Fruit fly (Drosophila melanogaster) whole organism, embryonic: Measurements from ENCODE around the gene mRpS2.
A peak's percentile ranks its signal among the peaks of the same experiment; 100 is the strongest.

Source experiments
- Aef1 ChIP-seq: fragments of 200-800 bp; sonication (Bioruptor generic); IDR thresholded peaks from 3 replicates; pipeline ENCODE4 v1.3.6; 2022; ENCODE audit warnings: missing biosample characterization, missing genetic modification characterization
- CG10267 ChIP-seq: fragments of 200-800 bp; sonication (Bioruptor generic); optimal IDR thresholded peaks from 2 replicates; lab custom pipeline; 2018; ENCODE audit warnings: missing biosample characterization, mild to moderate bottlenecking, missing genetic modification characterization, moderate library complexity
- CG10321 ChIP-seq: fragments of 200-800 bp; sonication (Bioruptor generic); IDR thresholded peaks from 2 replicates; pipeline ENCODE4 v1.3.6; 2022; ENCODE audit warnings: missing biosample characterization, missing genetic modification characterization
- CG10431 ChIP-seq: fragments of 200-800 bp; sonication (Bioruptor generic); optimal IDR thresholded peaks from 3 replicates; lab custom pipeline; 2018; ENCODE audit warnings: missing biosample characterization, mild to moderate bottlenecking, missing genetic modification characterization
- CG13894 ChIP-seq: fragments of 200-800 bp; sonication (Bioruptor generic); optimal IDR thresholded peaks from 3 replicates; lab custom pipeline; 2018; ENCODE audit warnings: missing biosample characterization, mild to moderate bottlenecking, missing genetic modification characterization, moderate library complexity
- CG15514 ChIP-seq: fragments of 200-800 bp; sonication (Bioruptor generic); optimal IDR thresholded peaks from 3 replicates; lab custom pipeline; 2017; ENCODE audit warnings: missing biosample characterization, missing genetic modification characterization, mild to moderate bottlenecking, moderate library complexity, missing genetic modification reagents
- CG15601 ChIP-seq: fragments of 200-800 bp; sonication (Bioruptor generic); optimal IDR thresholded peaks from 3 replicates; lab custom pipeline; 2019; ENCODE audit warnings: missing biosample characterization, mild to moderate bottlenecking, missing genetic modification characterization, moderate library complexity
- CG16779 ChIP-seq: fragments of 200-800 bp; sonication (Bioruptor generic); IDR thresholded peaks from 2 replicates; pipeline ENCODE4 v1.3.6; 2022; ENCODE audit warnings: missing biosample characterization, missing genetic modification characterization
- CG2202 ChIP-seq: fragments of 200-800 bp; sonication (Bioruptor generic); optimal IDR thresholded peaks from 2 replicates; lab custom pipeline; 2018; ENCODE audit warnings: missing biosample characterization, mild to moderate bottlenecking, missing genetic modification characterization
- CG2889 ChIP-seq: fragments of 200-800 bp; sonication (Bioruptor generic); IDR thresholded peaks from 3 replicates; pipeline ENCODE4 v1.3.6; 2022; ENCODE audit warnings: missing biosample characterization, missing genetic modification characterization
- CG3281 ChIP-seq: fragments of 200-800 bp; sonication (Bioruptor generic); optimal IDR thresholded peaks from 3 replicates; lab custom pipeline; 2017; ENCODE audit warnings: missing biosample characterization, mild to moderate bottlenecking, missing genetic modification characterization
- CG3726 ChIP-seq: fragments of 200-800 bp; sonication (Bioruptor generic); IDR thresholded peaks from 3 replicates; pipeline ENCODE4, ENCODE4 v1.3.6; 2022; ENCODE audit warnings: missing biosample characterization, missing genetic modification characterization
- CG4730 ChIP-seq: fragments of 200-800 bp; sonication (Bioruptor generic); IDR thresholded peaks from 2 replicates; pipeline ENCODE4 v1.3.6; 2022; ENCODE audit warnings: missing biosample characterization, missing genetic modification characterization
- CG7987 ChIP-seq: fragments of 200-800 bp; sonication (Bioruptor generic); optimal IDR thresholded peaks from 2 replicates; lab custom pipeline; 2018; ENCODE audit warnings: missing biosample characterization, mild to moderate bottlenecking, missing genetic modification characterization, moderate library complexity
- CG8089 ChIP-seq: fragments of 200-800 bp; sonication (Bioruptor generic); optimal IDR thresholded peaks from 3 replicates; lab custom pipeline; 2016; ENCODE audit warnings: missing biosample characterization, missing genetic modification characterization
- CG9609 ChIP-seq: fragments of 200-800 bp; sonication (Bioruptor generic); optimal IDR thresholded peaks from 3 replicates; lab custom pipeline; 2016; ENCODE audit warnings: missing biosample characterization, missing genetic modification characterization
- CG9727 ChIP-seq: fragments of 200-800 bp; sonication (Bioruptor generic); optimal IDR thresholded peaks from 3 replicates; lab custom pipeline; 2017; ENCODE audit warnings: missing biosample characterization, mild to moderate bottlenecking, missing genetic modification characterization
- CG9817 ChIP-seq: fragments of 200-800 bp; sonication (Bioruptor generic); optimal IDR thresholded peaks from 2 replicates; lab custom pipeline; 2018; ENCODE audit warnings: missing biosample characterization, mild to moderate bottlenecking, missing genetic modification characterization, moderate library complexity
- CG9932 ChIP-seq: fragments of 200-800 bp; sonication (Bioruptor generic); IDR thresholded peaks from 2 replicates; pipeline ENCODE4 v1.3.6; 2022; ENCODE audit warnings: missing biosample characterization, missing genetic modification characterization
- Camta ChIP-seq: fragments of 200-800 bp; sonication (Bioruptor generic); optimal IDR thresholded peaks from 2 replicates; lab custom pipeline; 2016; ENCODE audit warnings: missing biosample characterization, missing genetic modification characterization
- Dbx ChIP-seq: fragments of 200-800 bp; sonication (Bioruptor generic); IDR thresholded peaks from 3 replicates; pipeline ENCODE4 v1.3.6; 2022; ENCODE audit warnings: missing biosample characterization, missing genetic modification characterization
- E2f2 ChIP-seq: fragments of 200-800 bp; sonication (Bioruptor generic); IDR thresholded peaks from 2 replicates; pipeline ENCODE4 v1.3.6; 2022; ENCODE audit warnings: missing biosample characterization, missing genetic modification characterization
- Gsc ChIP-seq: fragments of 200-800 bp; sonication (Bioruptor generic); IDR thresholded peaks from 2 replicates; pipeline ENCODE4 v1.3.6; 2022; ENCODE audit warnings: missing biosample characterization, missing genetic modification characterization
- H2.0 ChIP-seq: fragments of 200-800 bp; sonication (Bioruptor generic); IDR thresholded peaks from 2 replicates; pipeline ENCODE4 v1.3.6; 2022; ENCODE audit warnings: missing biosample characterization, missing genetic modification characterization
- HHEX ChIP-seq: fragments of 200-800 bp; sonication (Bioruptor generic); optimal IDR thresholded peaks from 3 replicates; lab custom pipeline; 2017; ENCODE audit warnings: missing biosample characterization, mild to moderate bottlenecking, missing genetic modification characterization, missing genetic modification reagents
- HLH4C ChIP-seq: fragments of 200-800 bp; sonication (Bioruptor generic); IDR thresholded peaks from 3 replicates; pipeline ENCODE4 v1.3.6; 2022; ENCODE audit warnings: missing biosample characterization, missing genetic modification characterization; ENCODE audit not compliant: partially characterized antibody
- Hr3 ChIP-seq: fragments of 200-800 bp; sonication (Bioruptor generic); optimal IDR thresholded peaks from 3 replicates; lab custom pipeline; 2016; ENCODE audit warnings: missing biosample characterization, missing genetic modification characterization
- NFAT ChIP-seq: fragments of 200-800 bp; sonication (Bioruptor generic); IDR thresholded peaks from 2 replicates; pipeline ENCODE4 v1.3.6; 2022; ENCODE audit warnings: missing biosample characterization, missing genetic modification characterization
- Neu2 ChIP-seq: fragments of 200-800 bp; sonication (Bioruptor generic); optimal IDR thresholded peaks from 3 replicates; lab custom pipeline; 2016; ENCODE audit warnings: missing biosample characterization, missing genetic modification characterization, borderline replicate concordance
- Oaz ChIP-seq: fragments of 200-800 bp; sonication (Bioruptor generic); IDR thresholded peaks from 2 replicates; pipeline ENCODE4 v1.3.6; 2022; ENCODE audit warnings: missing biosample characterization, missing genetic modification characterization
- Ssrp ChIP-seq: fragments of 200-800 bp; sonication (Bioruptor generic); optimal IDR thresholded peaks from 2 replicates; lab custom pipeline; 2018; ENCODE audit warnings: missing biosample characterization, mild to moderate bottlenecking, missing genetic modification characterization, moderate library complexity
- Tbp ChIP-seq: fragments of >200 bp; optimal IDR thresholded peaks from 2 replicates; lab custom pipeline; 2018; ENCODE audit warnings: missing biosample characterization, missing genetic modification characterization
- aop ChIP-seq: fragments of 200-800 bp; sonication (Bioruptor generic); IDR thresholded peaks from 2 replicates; pipeline ENCODE4 v1.3.6; 2022; ENCODE audit warnings: missing biosample characterization, missing genetic modification characterization
- ap ChIP-seq: fragments of 200-800 bp; sonication (Bioruptor generic); IDR thresholded peaks from 2 replicates; pipeline ENCODE4 v1.3.6; 2022; ENCODE audit warnings: missing biosample characterization, missing genetic modification characterization
- ash1 ChIP-seq: fragments of 200-800 bp; sonication (Bioruptor generic); optimal IDR thresholded peaks from 2 replicates; lab custom pipeline; 2018; ENCODE audit warnings: missing biosample characterization, mild to moderate bottlenecking, missing genetic modification characterization
- dmrt11E ChIP-seq: fragments of 200-800 bp; sonication (Bioruptor generic); optimal IDR thresholded peaks from 3 replicates; lab custom pipeline; 2018; ENCODE audit warnings: missing biosample characterization, mild to moderate bottlenecking, missing genetic modification characterization, moderate library complexity
- eyg ChIP-seq: fragments of 200-800 bp; sonication (Bioruptor generic); optimal IDR thresholded peaks from 3 replicates; lab custom pipeline; 2016; ENCODE audit warnings: missing biosample characterization, missing genetic modification characterization
- ham ChIP-seq: fragments of 200-800 bp; sonication (Bioruptor generic); IDR thresholded peaks from 2 replicates; pipeline ENCODE4 v1.3.6; 2022; ENCODE audit warnings: missing biosample characterization, missing genetic modification characterization
- hbn ChIP-seq: fragments of 200-800 bp; sonication (Bioruptor generic); IDR thresholded peaks from 2 replicates; pipeline ENCODE4 v1.3.6; 2022; ENCODE audit warnings: missing biosample characterization, missing genetic modification characterization; ENCODE audit not compliant: partially characterized antibody
- hth ChIP-seq: fragments of >200 bp; optimal IDR thresholded peaks from 2 replicates; lab custom pipeline; 2017; ENCODE audit warnings: inconsistent platforms
- jumu ChIP-seq: fragments of 200-800 bp; sonication (Bioruptor generic); optimal IDR thresholded peaks from 3 replicates; lab custom pipeline; 2016; ENCODE audit warnings: missing biosample characterization, missing genetic modification characterization
- knrl ChIP-seq: fragments of 200-800 bp; sonication (Bioruptor generic); IDR thresholded peaks from 3 replicates; pipeline ENCODE4 v1.3.6; 2022; ENCODE audit warnings: missing biosample characterization, missing genetic modification characterization; ENCODE audit not compliant: partially characterized antibody
- nmo ChIP-seq: fragments of 200-800 bp; sonication (Bioruptor generic); optimal IDR thresholded peaks from 2 replicates; lab custom pipeline; 2018; ENCODE audit warnings: missing biosample characterization, mild to moderate bottlenecking, missing genetic modification characterization, moderate library complexity
- peb ChIP-seq: fragments of 200-800 bp; sonication (Bioruptor generic); IDR thresholded peaks from 2 replicates; pipeline ENCODE4 v1.3.6; 2022; ENCODE audit warnings: missing biosample characterization, missing genetic modification characterization
- pita ChIP-seq: fragments of 200-800 bp; sonication (Bioruptor generic); optimal IDR thresholded peaks from 2 replicates; lab custom pipeline; 2017; ENCODE audit warnings: missing biosample characterization, mild to moderate bottlenecking, missing genetic modification characterization
- pum ChIP-seq: fragments of 200-800 bp; sonication (Bioruptor generic); optimal IDR thresholded peaks from 2 replicates; lab custom pipeline; 2016; ENCODE audit warnings: missing biosample characterization, missing genetic modification characterization
- row ChIP-seq: fragments of 200-800 bp; sonication (Bioruptor generic); IDR thresholded peaks from 3 replicates; pipeline ENCODE4 v1.3.6; 2022; ENCODE audit warnings: missing biosample characterization, missing genetic modification characterization
- sens-2 ChIP-seq: fragments of 200-800 bp; sonication (Bioruptor generic); IDR thresholded peaks from 2 replicates; pipeline ENCODE4 v1.3.6; 2022; ENCODE audit warnings: missing biosample characterization, missing genetic modification characterization
- slou ChIP-seq: fragments of 200-800 bp; sonication (Bioruptor generic); optimal IDR thresholded peaks from 3 replicates; lab custom pipeline; 2016; ENCODE audit warnings: missing biosample characterization, missing genetic modification characterization
- so ChIP-seq: fragments of 200-800 bp; sonication (Bioruptor generic); IDR thresholded peaks from 3 replicates; pipeline ENCODE4 v1.3.6; 2022; ENCODE audit warnings: missing biosample characterization, missing genetic modification characterization
- ssp ChIP-seq: fragments of 200-800 bp; sonication (Bioruptor generic); IDR thresholded peaks from 2 replicates; pipeline ENCODE4 v1.3.6; 2022; ENCODE audit warnings: missing biosample characterization, missing genetic modification characterization
- unc-4 ChIP-seq: fragments of 200-800 bp; sonication (Bioruptor generic); IDR thresholded peaks from 2 replicates; pipeline ENCODE4 v1.3.6; 2022; ENCODE audit warnings: missing biosample characterization, missing genetic modification characterization; ENCODE audit not compliant: partially characterized antibody
- usp ChIP-seq: fragments of >200 bp; optimal IDR thresholded peaks from 2 replicates; lab custom pipeline; 2017; ENCODE audit warnings: missing biosample characterization, missing genetic modification characterization

Gene mRpS2

DNA sequence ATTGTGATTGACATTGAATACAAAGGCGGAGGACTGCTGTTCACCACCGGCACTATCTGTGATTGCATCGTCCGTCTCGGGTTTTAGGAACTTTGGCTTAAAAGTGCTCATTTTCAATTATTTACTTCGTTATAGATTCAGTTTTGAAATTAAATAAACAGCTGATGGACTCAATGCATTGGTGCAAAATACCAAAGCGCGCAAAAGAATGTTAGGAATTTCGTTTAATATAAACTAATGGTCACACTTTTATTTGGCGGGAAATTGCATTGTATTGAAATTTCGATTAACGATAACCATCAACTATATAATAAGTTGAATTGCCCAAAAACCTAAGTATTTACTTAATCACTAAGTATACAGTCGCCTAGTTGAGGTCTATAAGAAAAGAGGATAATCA, 32.2 kb downstream of the mRpS2 start, which contains the start of gene CG3225 (continued):
- TF ChIP-seq Dbx (GFP tag; lab: Robert Waterston, UW) (no peak), ham (GFP tag; lab: Robert Waterston, UW) (no peak), H2.0 (GFP tag; lab: Robert Waterston, UW) (no peak), ssp (GFP tag; lab: Robert Waterston, UW) (no peak), CG2889 (GFP tag; lab: Robert Waterston, UW) (no peak), ash1 (GFP tag; lab: Kevin White, UChicago) (no peak), CG10431 (GFP tag; lab: Kevin White, UChicago) (no peak), CG15514 (GFP tag; lab: Kevin White, UChicago) (peak; percentile 52), hth (lab: Kevin White, UChicago) (no peak), CG10321 (GFP tag; lab: Robert Waterston, UW) (no peak), ap (GFP tag; lab: Robert Waterston, UW) (no peak), dmrt11E (tag; lab: Kevin White, UChicago) (no peak), Tbp (GFP tag; lab: Kevin White, UChicago) (no peak), row (peak; percentile 22; the same call in 1 of the 3 replicates), CG3281 (GFP tag; lab: Kevin White, UChicago) (no peak), unc-4 (peak; percentile 43; the same call in 1 of the 2 replicates), so (GFP tag; lab: Robert Waterston, UW) (no peak), Gsc (GFP tag; lab: Robert Waterston, UW) (no peak), CG9727 (GFP tag; lab: Kevin White, UChicago) (no peak), Ssrp (tag; lab: Kevin White, UChicago) (no peak), Aef1 (no peak), CG15601 (tag; lab: Kevin White, UChicago) (no peak), sens-2 (no peak), jumu (no peak), CG9817 (tag; lab: Kevin White, UChicago) (no peak), CG9932 (GFP tag; lab: Robert Waterston, UW) (no peak), CG2202 (tag; lab: Kevin White, UChicago) (no peak), E2f2 (GFP tag; lab: Robert Waterston, UW) (peak; percentile 97), NFAT (GFP tag; lab: Robert Waterston, UW) (no peak), Neu2 (GFP tag; lab: Kevin White, UChicago) (no peak), CG16779 (GFP tag; lab: Robert Waterston, UW) (no peak), Hr3 (GFP tag; lab: Kevin White, UChicago) (no peak), Oaz (GFP tag; lab: Robert Waterston, UW) (no peak), CG4730 (GFP tag; lab: Robert Waterston, UW) (no peak), knrl (GFP tag; lab: Robert Waterston, UW) (0 out of 3 replicates have a peak, but pooled peaks have one; percentile 4), CG8089 (GFP tag; lab: Kevin White, UChicago) (no peak), CG9609 (no peak), usp (GFP tag; lab: Kevin White, UChicago) (no peak), hbn (GFP tag; lab: Robert Waterston, UW) (peak; percentile 33; the same call in 1 of the 2 replicates), aop (GFP tag; lab: Robert Waterston, UW) (no peak), peb (GFP tag; lab: Robert Waterston, UW) (no peak), Camta (GFP tag; lab: Kevin White, UChicago) (no peak), CG13894 (tag; lab: Kevin White, UChicago) (no peak), CG3726 (GFP tag; lab: Robert Waterston, UW) (no peak), eyg (GFP tag; lab: Kevin White, UChicago) (no peak), HHEX (no peak), pum (GFP tag; lab: Kevin White, UChicago) (no peak), CG10267 (tag; lab: Kevin White, UChicago) (peak; percentile 58), pita (GFP tag; lab: Kevin White, UChicago) (no peak), HLH4C (GFP tag; lab: Robert Waterston, UW) (peak; percentile 54; the same call in 2 of the 3 replicates), nmo (GFP tag; lab: Kevin White, UChicago) (peak; percentile 8), CG7987 (GFP tag; lab: Kevin White, UChicago) (no peak), slou (GFP tag; lab: Kevin White, UChicago) (no peak)
